Worm (Caenorhabditis elegans) whole organism, late embryonic: ENCODE data around the gene dsl-7.

Experiments used
- C08G9.2 ChIP-seq: sonication (generic microtip); optimal IDR thresholded peaks from 2 replicates; lab custom pipeline; 2016; ENCODE audit warnings: mild to moderate bottlenecking, missing genetic modification characterization, moderate library complexity, missing compliant biosample characterization
- F13H6.1 ChIP-seq: sonication (generic microtip); optimal IDR thresholded peaks from 2 replicates; lab custom pipeline; 2016; ENCODE audit warnings: missing genetic modification characterization, missing compliant biosample characterization
- ceh-24 ChIP-seq: sonication (generic microtip); optimal IDR thresholded peaks from 2 replicates; lab custom pipeline; 2016; ENCODE audit warnings: mild to moderate bottlenecking, missing genetic modification characterization, missing compliant biosample characterization
- ceh-31 ChIP-seq: sonication (generic microtip); optimal IDR thresholded peaks from 2 replicates; lab custom pipeline; 2016; ENCODE audit warnings: missing genetic modification characterization, missing compliant biosample characterization
- elt-4 ChIP-seq: sonication (generic microtip); optimal IDR thresholded peaks from 2 replicates; lab custom pipeline; 2016; ENCODE audit warnings: missing genetic modification characterization, missing compliant biosample characterization
- lim-6 ChIP-seq: sonication (generic microtip); optimal IDR thresholded peaks from 2 replicates; lab custom pipeline; 2016; ENCODE audit warnings: missing genetic modification characterization, missing compliant biosample characterization
- rnt-1 ChIP-seq: sonication (generic microtip); optimal IDR thresholded peaks from 2 replicates; lab custom pipeline; 2016; ENCODE audit warnings: missing genetic modification characterization, missing compliant biosample characterization
- unc-3 ChIP-seq, 2 experiments: fragments of 200-800 bp in 1 of 2; sonication (Bioruptor generic) in 1 of 2; sonication (generic microtip) in 1 of 2; conservative IDR thresholded peaks in 1 of 2; optimal IDR thresholded peaks in 1 of 2; 2 replicates each; pipeline versions ENCODE4 v1.3.6 to Lab custom; 2016 to 2022; ENCODE audit warnings: missing compliant biosample characterization in 2 of 2, missing genetic modification characterization in 2 of 2, missing genetic modification reagents in 1 of 2

- TF ChIP-seq F13H6.1 (tag; lab: Kevin White, UChicago), result no peak
- TF ChIP-seq ceh-31, result peak; percentile 23
- TF ChIP-seq ceh-24 (tag; lab: Kevin White, UChicago), result no peak
- no peak for TF ChIP-seq rnt-1 (tag; lab: Kevin White, UChicago)
- no peak for TF ChIP-seq elt-4 (tag; lab: Kevin White, UChicago)
- no peak for TF ChIP-seq lim-6
- TF ChIP-seq unc-3 (GFP tag; conservative IDR thresholded peaks at IDR 0.05; lab: Robert Waterston, UW), result no peak
- TF ChIP-seq unc-3 (tag; optimal IDR thresholded peaks at IDR 0.05; lab: Kevin White, UChicago), result no peak
- TF ChIP-seq C08G9.2, result no peak
Measured at ce11 chrV:12950812-12951528, 42.0 kb upstream of the dsl-7 start, which contains the start of the genes T16G1.9 and T16G1.18.
